Fruit fly (Drosophila melanogaster): ENCODE results near the gene vls.

DNA sequence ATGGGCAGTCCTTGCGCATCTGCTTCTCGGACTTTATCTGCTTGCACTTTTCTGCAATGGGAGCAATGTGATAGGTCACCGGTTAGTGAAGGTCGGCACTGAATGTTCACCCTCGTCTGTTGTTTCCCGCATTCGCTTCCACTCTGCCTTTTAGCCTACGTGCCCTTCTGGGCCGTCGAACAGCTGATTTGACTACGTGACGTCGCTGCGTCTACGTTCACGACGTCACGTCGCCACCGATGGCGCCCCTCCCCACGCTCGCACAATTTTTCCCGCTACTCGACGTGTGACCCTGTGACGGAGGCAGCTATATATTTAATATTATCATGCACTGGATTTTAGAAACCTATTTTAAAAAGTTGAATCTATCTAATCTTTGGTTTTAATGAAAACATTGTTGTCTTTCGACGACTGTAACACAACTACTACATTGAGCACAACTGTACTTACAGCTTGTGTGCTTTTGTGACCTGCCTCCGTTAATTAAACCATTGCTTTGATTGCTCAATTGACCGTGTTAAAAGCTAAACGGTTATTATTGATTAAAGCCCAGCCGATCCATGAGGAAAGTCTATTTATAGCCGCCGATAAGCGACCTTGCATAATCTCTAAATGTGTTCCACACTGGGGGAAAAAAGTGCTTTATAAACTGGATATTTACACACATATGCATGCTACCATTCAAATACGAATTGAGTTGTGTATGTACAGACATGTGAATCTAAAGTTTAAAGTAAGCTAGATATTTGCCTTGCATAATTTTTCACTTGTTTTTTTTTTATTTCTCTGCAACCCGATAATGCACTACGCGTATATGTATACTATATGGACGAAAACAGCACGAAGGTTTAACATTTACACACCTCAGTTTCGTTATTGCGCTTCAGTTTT, 17.7 kb upstream of the vls start:
- TF ChIP-seq CTCF (optimal IDR thresholded peaks at IDR 0.05) (no peak), CG8478 (optimal IDR thresholded peaks at IDR 0.05) (no peak)

Data from S2 (cell line).